Worm (Caenorhabditis elegans) whole organism, late embryonic: ENCODE measurements around the gene emc-2.
"Not testable (repeated sequence)": the region's sequence is repeated elsewhere in the genome, so short reads cannot be mapped to it uniquely, and the experiment has no call there.

ENCODE experiments used
- C08G9.2 ChIP-seq: sonication (generic microtip); optimal IDR thresholded peaks from 2 replicates; lab custom pipeline; 2016; ENCODE audit warnings: mild to moderate bottlenecking, missing genetic modification characterization, moderate library complexity, missing compliant biosample characterization
- C38D4.7 ChIP-seq: fragments of 200-800 bp; sonication (Bioruptor generic); optimal IDR thresholded peaks from 2 replicates; lab custom pipeline; 2018; ENCODE audit warnings: mild to moderate bottlenecking, missing genetic modification characterization, moderate library complexity, missing compliant biosample characterization
- F13H6.1 ChIP-seq: sonication (generic microtip); optimal IDR thresholded peaks from 2 replicates; lab custom pipeline; 2016; ENCODE audit warnings: missing genetic modification characterization, missing compliant biosample characterization
- K09A11.1 ChIP-seq: sonication (generic microtip); optimal IDR thresholded peaks from 2 replicates; lab custom pipeline; 2017; ENCODE audit warnings: antibody characterized with exemption, mild to moderate bottlenecking, missing genetic modification characterization, missing compliant biosample characterization; ENCODE audit not compliant: insufficient read depth
- T23F11.4 ChIP-seq: fragments of 200-800 bp; sonication (Bioruptor generic); optimal IDR thresholded peaks from 2 replicates; lab custom pipeline; 2018; ENCODE audit warnings: mild to moderate bottlenecking, missing genetic modification characterization, missing compliant biosample characterization
- Y22D7AL.16 ChIP-seq: sonication (generic microtip); optimal IDR thresholded peaks from 2 replicates; lab custom pipeline; 2016; ENCODE audit warnings: missing genetic modification characterization, missing compliant biosample characterization
- ahr-1 ChIP-seq: sonication (generic microtip); optimal IDR thresholded peaks from 2 replicates; lab custom pipeline; 2016; ENCODE audit warnings: missing genetic modification characterization, missing compliant biosample characterization
- ceh-19 ChIP-seq: fragments of 200-800 bp; sonication (Bioruptor generic); optimal IDR thresholded peaks from 2 replicates; lab custom pipeline; 2018; ENCODE audit warnings: mild to moderate bottlenecking, missing genetic modification characterization, missing compliant biosample characterization
- ceh-31 ChIP-seq: sonication (generic microtip); optimal IDR thresholded peaks from 2 replicates; lab custom pipeline; 2016; ENCODE audit warnings: missing genetic modification characterization, missing compliant biosample characterization
- ceh-34 ChIP-seq: sonication (generic microtip); optimal IDR thresholded peaks from 2 replicates; lab custom pipeline; 2016; ENCODE audit warnings: mild to moderate bottlenecking, missing genetic modification characterization, missing compliant biosample characterization
- ceh-45 ChIP-seq: fragments of 200-800 bp; sonication (Bioruptor generic); IDR thresholded peaks from 2 replicates; pipeline ENCODE4 v1.3.6; 2022; ENCODE audit warnings: missing genetic modification reagents, missing genetic modification characterization, missing compliant biosample characterization
- ceh-48 ChIP-seq: sonication (generic microtip); optimal IDR thresholded peaks from 2 replicates; lab custom pipeline; 2016; ENCODE audit warnings: missing genetic modification characterization, inconsistent platforms, missing compliant biosample characterization
- ceh-6 ChIP-seq: fragments of 200-800 bp; sonication (Bioruptor generic); optimal IDR thresholded peaks from 2 replicates; lab custom pipeline; 2018; ENCODE audit warnings: mild to moderate bottlenecking, missing genetic modification characterization, missing compliant biosample characterization
- che-1 ChIP-seq: sonication (generic microtip); optimal IDR thresholded peaks from 2 replicates; lab custom pipeline; 2016; ENCODE audit warnings: mild to moderate bottlenecking, missing genetic modification characterization, missing compliant biosample characterization
- dve-1 ChIP-seq: sonication (generic microtip); optimal IDR thresholded peaks from 2 replicates; lab custom pipeline; 2017; ENCODE audit warnings: antibody characterized with exemption, mild to moderate bottlenecking, missing genetic modification characterization, missing compliant biosample characterization
- elt-2 ChIP-seq: sonication (generic microtip); optimal IDR thresholded peaks from 2 replicates; lab custom pipeline; 2016; ENCODE audit warnings: missing genetic modification reagents, missing genetic modification characterization, missing compliant biosample characterization
- ets-4 ChIP-seq: sonication (generic microtip); optimal IDR thresholded peaks from 2 replicates; lab custom pipeline; 2016; ENCODE audit warnings: missing genetic modification characterization, missing compliant biosample characterization
- gmeb-2 ChIP-seq: sonication (generic microtip); optimal IDR thresholded peaks from 2 replicates; lab custom pipeline; 2016; ENCODE audit warnings: missing genetic modification characterization, inconsistent platforms, missing compliant biosample characterization
- hlh-13 ChIP-seq: fragments of 200-800 bp; sonication (Bioruptor generic); optimal IDR thresholded peaks from 2 replicates; lab custom pipeline; 2018; ENCODE audit warnings: mild to moderate bottlenecking, missing genetic modification characterization, missing compliant biosample characterization
- hlh-6 ChIP-seq: sonication (generic microtip); optimal IDR thresholded peaks from 2 replicates; lab custom pipeline; 2016; ENCODE audit warnings: missing genotype, missing genetic modification characterization, missing compliant biosample characterization
- hlh-8 ChIP-seq: sonication (generic microtip); optimal IDR thresholded peaks from 2 replicates; lab custom pipeline; 2016; ENCODE audit warnings: missing genotype, missing genetic modification characterization, missing compliant biosample characterization
- madf-2 ChIP-seq: sonication (generic microtip); optimal IDR thresholded peaks from 2 replicates; lab custom pipeline; 2017; ENCODE audit warnings: missing genetic modification characterization, missing compliant biosample characterization
- mec-3 ChIP-seq: sonication (generic microtip); optimal IDR thresholded peaks from 2 replicates; lab custom pipeline; 2016; ENCODE audit warnings: borderline replicate concordance, missing genetic modification characterization, missing compliant biosample characterization
- nfya-1 ChIP-seq: sonication (generic microtip); optimal IDR thresholded peaks from 2 replicates; lab custom pipeline; 2017; ENCODE audit warnings: missing genetic modification characterization, mild to moderate bottlenecking, missing compliant biosample characterization, antibody characterized with exemption, moderate library complexity
- npax-4 ChIP-seq: sonication (generic microtip); optimal IDR thresholded peaks from 2 replicates; lab custom pipeline; 2016; ENCODE audit warnings: missing genetic modification characterization, missing compliant biosample characterization
- odd-2 ChIP-seq: sonication (generic microtip); optimal IDR thresholded peaks from 2 replicates; lab custom pipeline; 2017; ENCODE audit warnings: antibody characterized with exemption, mild to moderate bottlenecking, missing genetic modification characterization, missing compliant biosample characterization
- pat-9 ChIP-seq: fragments of 200-800 bp; sonication (Bioruptor generic); optimal IDR thresholded peaks from 2 replicates; lab custom pipeline; 2018; ENCODE audit warnings: mild to moderate bottlenecking, missing genetic modification characterization, moderate library complexity, missing compliant biosample characterization
- pha-2 ChIP-seq: sonication (generic microtip); optimal IDR thresholded peaks from 2 replicates; lab custom pipeline; 2017; ENCODE audit warnings: mild to moderate bottlenecking, missing genetic modification characterization, missing compliant biosample characterization
- pha-4 ChIP-seq: fragments of 150-350 bp; optimal IDR thresholded peaks from 2 replicates; lab custom pipeline; 2018; ENCODE audit warnings: missing biosample characterization, missing genetic modification reagents, missing genetic modification characterization
- pros-1 ChIP-seq: fragments of 150-350 bp; optimal IDR thresholded peaks from 2 replicates; lab custom pipeline; 2014; ENCODE audit warnings: missing biosample characterization, missing genetic modification reagents, missing genetic modification characterization
- rnt-1 ChIP-seq: sonication (generic microtip); optimal IDR thresholded peaks from 2 replicates; lab custom pipeline; 2016; ENCODE audit warnings: missing genetic modification characterization, missing compliant biosample characterization
- sdc-2 ChIP-seq: sonication (generic microtip); optimal IDR thresholded peaks from 2 replicates; lab custom pipeline; 2016; ENCODE audit warnings: missing genotype, missing genetic modification characterization, missing compliant biosample characterization
- syd-9 ChIP-seq: sonication (generic microtip); optimal IDR thresholded peaks from 2 replicates; lab custom pipeline; 2016; ENCODE audit warnings: mild to moderate bottlenecking, missing genetic modification characterization, moderate library complexity, missing compliant biosample characterization
- tbx-7 ChIP-seq: sonication (generic microtip); optimal IDR thresholded peaks from 2 replicates; lab custom pipeline; 2016; ENCODE audit warnings: missing genotype, missing genetic modification characterization, missing compliant biosample characterization
- unc-42 ChIP-seq: sonication (generic microtip); optimal IDR thresholded peaks from 2 replicates; lab custom pipeline; 2016; ENCODE audit warnings: missing genotype, missing genetic modification characterization, missing compliant biosample characterization

The emc-2 gene

DNA sequence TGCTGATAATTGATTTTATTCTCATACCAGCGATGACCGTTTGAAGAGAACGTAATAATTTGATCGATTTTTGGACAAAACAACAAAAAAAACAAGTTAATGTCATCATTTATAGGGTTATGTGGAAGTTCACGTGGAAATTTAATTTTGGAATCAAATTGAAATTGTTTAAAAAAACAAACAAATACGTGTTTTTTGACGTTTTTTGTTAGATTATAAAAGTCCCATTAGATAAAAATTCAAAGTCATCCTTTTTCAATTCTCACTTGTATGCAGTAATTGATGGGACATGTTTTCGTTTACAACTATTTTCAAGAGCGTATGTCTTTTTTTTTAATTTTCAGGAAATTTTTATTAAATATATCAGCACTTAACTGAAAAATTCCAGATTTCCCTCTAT lies 20.4 kb downstream of the emc-2 start, which contains the start of the genes Y57G7A.6 and Y57G7A.3:
Gene Y57G7A.6 (minus strand): TSS at position 101 of the 400 bp plus-strand sequence.
Gene Y57G7A.3 (plus strand): TSS at position 269 of the 400 bp plus-strand sequence.
- TF ChIP-seq ets-4 (tag; lab: Kevin White, UChicago): no peak
- no peak for TF ChIP-seq sdc-2
- no peak for TF ChIP-seq odd-2 (tag; lab: Kevin White, UChicago)

DNA sequence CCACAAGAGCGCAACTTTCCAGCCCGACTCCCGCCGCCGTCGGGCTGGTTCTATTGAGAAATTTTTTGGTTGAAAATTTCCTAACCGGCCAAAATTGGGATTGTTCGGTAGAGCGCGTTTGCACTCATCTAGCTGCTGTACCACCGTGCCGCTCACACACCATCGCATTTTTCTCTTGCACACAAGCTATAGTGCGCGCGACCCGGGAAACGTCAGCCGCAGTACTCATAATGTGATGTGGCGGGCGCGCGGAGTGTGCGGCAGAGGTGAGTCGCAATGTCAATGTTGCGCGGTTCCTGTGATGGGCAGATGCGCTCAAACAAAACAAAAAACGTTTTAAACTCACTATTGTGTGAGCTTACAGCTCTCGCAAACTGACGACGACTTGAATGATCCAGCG lies 21.0 kb downstream of the emc-2 start:
- TF ChIP-seq elt-2 (tag; lab: Kevin White, UChicago) (no peak), Y22D7AL.16 (tag; lab: Kevin White, UChicago) (no peak), hlh-6 (tag; lab: Kevin White, UChicago) (no peak), npax-4 (no peak), hlh-13 (GFP tag; lab: Kevin White, UChicago) (no peak), ahr-1 (tag; lab: Kevin White, UChicago) (no peak), ceh-34 (no peak), tbx-7 (tag; lab: Kevin White, UChicago) (no peak), ceh-19 (no peak), madf-2 (tag; lab: Kevin White, UChicago) (no peak), C08G9.2 (no peak), pha-4 (tag; lab: Kevin White, UChicago) (no peak), rnt-1 (tag; lab: Kevin White, UChicago) (no peak), unc-42 (tag; lab: Kevin White, UChicago) (no peak), ceh-48 (no peak), ceh-45 (GFP tag; lab: Robert Waterston, UW) (no peak), K09A11.1 (no peak), hlh-8 (tag; lab: Kevin White, UChicago) (no peak)

DNA sequence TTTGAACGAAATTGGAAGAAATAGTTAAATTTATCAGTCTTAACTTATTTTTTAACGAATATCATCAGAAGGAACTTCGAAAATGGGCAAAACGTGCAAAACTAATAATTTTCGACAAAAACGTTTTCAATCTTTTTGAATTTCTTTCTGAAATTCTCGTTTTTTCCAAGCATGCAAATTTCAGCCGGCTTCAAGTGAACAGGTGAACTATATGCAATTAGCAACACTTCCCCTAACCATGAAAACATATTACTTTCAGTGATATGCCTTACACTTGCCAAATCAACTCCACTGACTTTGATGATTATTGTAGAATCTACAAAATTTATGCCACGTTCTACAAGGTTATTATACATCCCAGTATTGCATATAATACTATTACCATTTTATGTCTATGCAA lies 27.6 kb downstream of the emc-2 start, which contains the start of gene srz-63:
Gene srz-63 (plus strand): TSS at position 301 of the 400 bp plus-strand sequence.
- TF ChIP-seq T23F11.4 (GFP tag; lab: Kevin White, UChicago); nfya-1 (tag; lab: Kevin White, UChicago); pha-2: not testable (repeated sequence)

DNA sequence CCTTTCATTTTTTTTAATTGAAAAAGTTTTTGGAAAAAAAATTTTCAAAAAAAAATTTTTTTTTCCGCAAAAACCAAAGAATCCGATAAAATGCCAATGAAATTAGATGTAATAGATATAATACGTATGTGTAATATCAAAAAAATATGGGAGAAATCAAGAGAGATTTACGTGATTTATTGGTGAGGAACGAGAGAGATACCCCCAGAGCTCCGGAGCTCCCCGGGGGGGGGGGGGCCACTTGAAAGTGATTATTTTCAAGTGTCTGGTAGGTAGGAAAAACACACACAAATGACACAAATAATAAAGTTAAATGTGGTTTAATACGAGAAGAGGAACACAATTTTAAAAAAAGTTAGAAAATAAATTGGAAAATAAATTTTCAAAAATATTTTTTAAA lies 29.2 kb downstream of the emc-2 start, which contains the start of gene Y57G7A.11:
Gene Y57G7A.11 (minus strand): TSS at position 101 of the 400 bp plus-strand sequence.
- TF ChIP-seq hlh-6 (tag; lab: Kevin White, UChicago) (no peak), ceh-31 (tag; lab: Kevin White, UChicago) (no peak), odd-2 (tag; lab: Kevin White, UChicago) (no peak), mec-3 (no peak), pha-2 (no peak), che-1 (tag; lab: Kevin White, UChicago) (no peak), ceh-48 (no peak), C08G9.2 (no peak), hlh-8 (tag; lab: Kevin White, UChicago) (no peak)
- TF ChIP-seq, all 69 proteins: peak for 0

DNA sequence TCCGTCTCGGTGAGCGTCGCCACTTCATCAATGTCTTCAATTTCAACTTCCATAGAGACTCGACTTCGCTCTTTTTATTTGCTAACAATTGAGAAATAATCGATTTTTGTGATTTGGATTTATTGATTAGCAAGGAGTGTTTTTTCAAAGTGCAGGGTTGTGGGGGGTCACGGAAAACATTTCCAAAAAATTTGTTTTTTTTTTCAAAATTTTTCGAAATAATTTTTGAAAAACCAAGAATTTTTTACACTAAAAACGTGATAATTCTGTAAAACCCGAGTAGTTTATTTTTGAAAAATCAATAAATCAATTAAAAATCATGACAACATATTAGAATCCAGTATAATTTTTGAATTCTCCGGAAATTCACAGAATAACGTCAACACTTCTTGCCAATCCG lies 30.5 kb downstream of the emc-2 start, which contains the start of gene Y57G7A.5:
Gene Y57G7A.5 (minus strand): TSS at position 101 of the 400 bp plus-strand sequence.
- no peak for TF ChIP-seq gmeb-2 (tag; lab: Kevin White, UChicago)
- no peak for TF ChIP-seq dve-1
- TF ChIP-seq pat-9 (tag; lab: Kevin White, UChicago): no peak
- no peak for TF ChIP-seq pros-1
- no peak for TF ChIP-seq elt-2 (tag; lab: Kevin White, UChicago)
- no peak for TF ChIP-seq ceh-6
- TF ChIP-seq F13H6.1 (tag; lab: Kevin White, UChicago): no peak
- TF ChIP-seq C38D4.7: no peak
- no peak for TF ChIP-seq syd-9
- TF ChIP-seq, all 69 proteins: peak for 0
